Fruit fly (Drosophila melanogaster): ENCODE measurements around the gene LManIV.

Gene LManIV

dm6 chr2L:8772244-8772643 is at the start of gene LManIV:
LManIV (minus strand) TSS chr2L:8772344.
- no peak for TF ChIP-seq psq (optimal IDR thresholded peaks at IDR 0.05)
- TF ChIP-seq Myc (optimal IDR thresholded peaks at IDR 0.05): no peak
- no peak for TF ChIP-seq h (optimal IDR thresholded peaks at IDR 0.05)
- TF ChIP-seq Sin3A (optimal IDR thresholded peaks at IDR 0.05): no peak
- no peak for TF ChIP-seq ttk (optimal IDR thresholded peaks at IDR 0.05)
- TF ChIP-seq insv (optimal IDR thresholded peaks at IDR 0.05): no peak

dm6 chr2L:8820539-8820938 is 48.4 kb upstream of the LManIV start:
- TF ChIP-seq Myc (optimal IDR thresholded peaks at IDR 0.05): no peak
- no peak for TF ChIP-seq h (optimal IDR thresholded peaks at IDR 0.05)
- TF ChIP-seq Sin3A (optimal IDR thresholded peaks at IDR 0.05): no peak
- no peak for TF ChIP-seq ttk (optimal IDR thresholded peaks at IDR 0.05)
- TF ChIP-seq insv (optimal IDR thresholded peaks at IDR 0.05): no peak
- no peak for TF ChIP-seq psq (optimal IDR thresholded peaks at IDR 0.05)

DNA sequence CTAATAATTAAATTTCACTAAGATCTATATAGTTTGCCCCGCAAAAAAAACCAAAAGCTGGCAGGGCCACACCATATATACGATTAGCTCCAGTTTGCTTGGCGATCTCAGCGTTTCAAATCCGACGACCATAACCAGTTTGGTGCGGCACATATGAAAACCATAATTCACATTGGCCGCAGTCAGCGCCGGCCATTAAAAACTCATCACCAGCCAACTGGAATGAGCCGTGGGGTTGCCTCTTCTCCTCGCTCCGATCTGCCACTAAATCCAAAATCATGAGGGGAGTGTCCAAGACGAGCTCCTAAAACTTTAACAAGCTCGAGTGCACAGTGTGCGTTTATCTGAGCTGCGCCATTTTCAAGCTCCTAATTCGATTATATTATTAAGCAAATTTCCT is 45.2 kb upstream of the LManIV start:
- TF ChIP-seq psq (optimal IDR thresholded peaks at IDR 0.05): no peak
- TF ChIP-seq insv (optimal IDR thresholded peaks at IDR 0.05): no peak
- no peak for TF ChIP-seq ttk (optimal IDR thresholded peaks at IDR 0.05)
- no peak for TF ChIP-seq Sin3A (optimal IDR thresholded peaks at IDR 0.05)
- no peak for TF ChIP-seq Myc (optimal IDR thresholded peaks at IDR 0.05)
- no peak for TF ChIP-seq h (optimal IDR thresholded peaks at IDR 0.05)

DNA sequence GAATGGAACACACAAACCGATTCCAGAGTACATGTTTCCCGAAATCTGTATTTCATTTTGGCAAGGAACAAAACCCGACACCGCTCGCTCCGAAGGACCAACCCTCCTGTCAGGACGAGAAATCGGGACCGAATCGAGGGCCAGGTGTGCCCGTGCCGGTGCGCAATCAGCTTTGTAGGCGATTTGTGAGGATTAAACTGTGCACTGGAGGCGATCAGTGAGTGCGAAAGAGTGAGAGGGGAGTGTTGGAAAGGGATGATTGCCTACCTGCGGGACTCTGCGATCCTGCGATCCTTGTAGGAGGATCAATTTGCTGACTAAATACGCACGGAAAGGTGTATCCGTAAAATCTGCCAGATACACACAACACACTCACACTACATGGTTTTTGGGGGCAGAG is 37.7 kb upstream of the LManIV start:
- TF ChIP-seq ttk (optimal IDR thresholded peaks at IDR 0.05) (no peak), Myc (optimal IDR thresholded peaks at IDR 0.05) (no peak), psq (optimal IDR thresholded peaks at IDR 0.05) (no peak), h (optimal IDR thresholded peaks at IDR 0.05) (no peak), Sin3A (optimal IDR thresholded peaks at IDR 0.05) (no peak), insv (optimal IDR thresholded peaks at IDR 0.05) (no peak)

DNA sequence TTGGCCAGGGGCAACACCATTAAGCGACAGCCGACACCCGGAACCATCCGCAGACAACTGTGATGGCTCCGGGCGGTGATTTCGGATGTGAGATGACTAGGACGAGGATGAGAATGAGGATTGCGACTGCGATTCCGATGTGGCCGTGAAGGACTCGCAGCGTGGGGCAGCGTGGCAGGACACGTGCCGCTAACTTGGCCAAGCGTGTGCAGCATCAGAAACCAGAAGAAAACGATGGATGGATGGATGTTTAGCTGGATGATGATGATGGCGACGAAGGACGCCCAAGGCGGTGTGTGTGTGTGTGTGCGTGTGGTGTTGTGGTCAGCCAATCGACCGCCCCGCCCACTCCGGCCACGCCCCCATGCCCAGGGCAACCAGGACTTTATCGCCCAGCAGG is 32.0 kb upstream of the LManIV start:
- TF ChIP-seq psq (optimal IDR thresholded peaks at IDR 0.05): no peak
- no peak for TF ChIP-seq Sin3A (optimal IDR thresholded peaks at IDR 0.05)
- no peak for TF ChIP-seq ttk (optimal IDR thresholded peaks at IDR 0.05)
- TF ChIP-seq insv (optimal IDR thresholded peaks at IDR 0.05): no peak
- no peak for TF ChIP-seq h (optimal IDR thresholded peaks at IDR 0.05)
- TF ChIP-seq Myc (optimal IDR thresholded peaks at IDR 0.05): no peak

dm6 chr2L:8799009-8799408 is 26.9 kb upstream of the LManIV start:
- TF ChIP-seq ttk (optimal IDR thresholded peaks at IDR 0.05): no peak

DNA sequence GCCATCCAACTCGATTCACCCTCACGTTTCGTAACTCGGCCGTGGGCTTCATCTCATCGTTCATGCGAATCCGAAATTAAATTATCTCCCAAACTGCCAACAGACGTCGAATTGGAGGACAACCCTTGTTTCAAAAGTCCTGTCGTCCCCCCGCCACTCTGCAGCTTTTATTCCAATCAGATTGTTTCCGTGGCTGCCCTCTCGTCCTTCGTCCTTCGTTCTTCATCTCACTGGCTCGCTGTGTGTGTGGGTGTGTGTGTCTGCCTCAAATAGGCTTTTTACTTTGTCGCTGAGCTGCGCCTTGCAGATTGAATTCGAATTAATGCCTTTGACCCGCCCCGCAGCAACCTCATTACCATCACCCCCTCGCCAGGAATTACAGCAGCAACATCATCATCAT is 22.0 kb upstream of the LManIV start:
- TF ChIP-seq Sin3A (optimal IDR thresholded peaks at IDR 0.05) (no peak), ttk (optimal IDR thresholded peaks at IDR 0.05) (no peak), Myc (optimal IDR thresholded peaks at IDR 0.05) (no peak), h (optimal IDR thresholded peaks at IDR 0.05) (no peak), psq (optimal IDR thresholded peaks at IDR 0.05) (no peak), insv (optimal IDR thresholded peaks at IDR 0.05) (no peak)

DNA sequence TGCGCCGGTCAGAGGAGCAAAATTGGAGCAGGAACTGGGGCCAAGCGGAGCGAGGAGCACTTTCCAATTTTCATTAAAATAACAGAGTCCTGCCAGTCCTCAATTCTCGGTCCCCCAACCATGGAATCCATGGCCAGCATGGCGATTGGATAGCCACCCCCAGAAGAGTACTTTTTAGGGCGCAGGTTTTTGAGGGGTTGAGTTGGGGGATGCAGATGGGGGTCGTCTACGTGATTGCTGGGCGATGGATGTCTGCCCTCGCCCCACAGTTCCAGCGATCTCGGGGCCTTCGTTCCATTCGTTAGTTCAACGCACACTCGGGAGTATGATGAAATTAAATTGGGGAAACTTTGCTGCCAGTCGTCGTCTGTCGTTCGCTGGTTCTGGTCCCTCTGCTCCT is 19.6 kb upstream of the LManIV start:
- TF ChIP-seq Sin3A (optimal IDR thresholded peaks at IDR 0.05): no peak
- no peak for TF ChIP-seq h (optimal IDR thresholded peaks at IDR 0.05)
- no peak for TF ChIP-seq insv (optimal IDR thresholded peaks at IDR 0.05)
- TF ChIP-seq Myc (optimal IDR thresholded peaks at IDR 0.05): no peak
- TF ChIP-seq ttk (optimal IDR thresholded peaks at IDR 0.05): no peak
- no peak for TF ChIP-seq psq (optimal IDR thresholded peaks at IDR 0.05)

- TF ChIP-seq h (optimal IDR thresholded peaks at IDR 0.05) (no peak), insv (optimal IDR thresholded peaks at IDR 0.05) (no peak), Sin3A (optimal IDR thresholded peaks at IDR 0.05) (no peak), psq (optimal IDR thresholded peaks at IDR 0.05) (no peak), ttk (optimal IDR thresholded peaks at IDR 0.05) (no peak), Myc (optimal IDR thresholded peaks at IDR 0.05) (no peak)
Measured at dm6 chr2L:8787575-8787974, 15.4 kb upstream of the LManIV start.

DNA sequence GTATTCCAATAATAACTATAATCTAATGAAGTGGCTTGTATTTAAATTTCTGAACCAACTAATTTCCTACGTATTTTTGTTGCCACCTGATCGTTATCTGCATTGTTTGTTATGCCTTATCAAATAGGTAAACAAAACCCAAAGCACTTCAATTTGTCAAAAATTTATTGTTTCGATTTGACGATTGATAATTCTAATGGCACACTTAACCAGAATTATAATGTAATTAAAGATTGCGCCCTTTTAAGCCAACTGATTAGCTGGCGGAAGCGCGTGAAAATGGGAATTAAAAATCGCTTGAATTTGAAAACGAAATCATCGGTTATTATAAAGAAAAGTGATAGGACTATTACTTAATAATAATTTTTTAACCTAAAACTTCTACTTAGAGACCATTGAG is 12.6 kb upstream of the LManIV start:
- no peak for TF ChIP-seq Sin3A (optimal IDR thresholded peaks at IDR 0.05)
- no peak for TF ChIP-seq Myc (optimal IDR thresholded peaks at IDR 0.05)
- no peak for TF ChIP-seq ttk (optimal IDR thresholded peaks at IDR 0.05)
- TF ChIP-seq insv (optimal IDR thresholded peaks at IDR 0.05): no peak
- TF ChIP-seq psq (optimal IDR thresholded peaks at IDR 0.05): no peak
- TF ChIP-seq h (optimal IDR thresholded peaks at IDR 0.05): no peak

DNA sequence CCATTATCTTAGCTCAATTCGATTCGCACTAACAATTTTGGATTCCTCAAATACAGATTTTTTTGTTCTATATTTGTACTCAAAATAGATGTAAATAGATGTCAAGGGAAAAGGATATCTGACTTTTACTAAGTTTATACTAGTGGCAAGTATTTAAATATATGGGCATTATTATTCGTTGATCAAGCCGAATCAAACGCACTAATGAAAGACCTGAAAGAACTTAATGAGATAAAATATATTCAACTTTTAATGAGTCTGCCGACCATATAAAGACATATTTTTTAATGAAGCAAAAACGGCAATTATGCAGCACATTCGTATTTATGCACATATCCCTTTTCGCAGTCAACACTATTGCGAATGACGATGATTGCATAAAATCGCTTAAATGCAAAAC is 10.3 kb upstream of the LManIV start, which contains the start of gene CG42710:
Gene CG42710, minus strand, starts transcription at position 101 of the 400 bp plus-strand sequence.
- TF ChIP-seq psq (optimal IDR thresholded peaks at IDR 0.05) (no peak), Myc (optimal IDR thresholded peaks at IDR 0.05) (no peak), insv (optimal IDR thresholded peaks at IDR 0.05) (no peak), ttk (optimal IDR thresholded peaks at IDR 0.05) (no peak), Sin3A (optimal IDR thresholded peaks at IDR 0.05) (no peak)

DNA sequence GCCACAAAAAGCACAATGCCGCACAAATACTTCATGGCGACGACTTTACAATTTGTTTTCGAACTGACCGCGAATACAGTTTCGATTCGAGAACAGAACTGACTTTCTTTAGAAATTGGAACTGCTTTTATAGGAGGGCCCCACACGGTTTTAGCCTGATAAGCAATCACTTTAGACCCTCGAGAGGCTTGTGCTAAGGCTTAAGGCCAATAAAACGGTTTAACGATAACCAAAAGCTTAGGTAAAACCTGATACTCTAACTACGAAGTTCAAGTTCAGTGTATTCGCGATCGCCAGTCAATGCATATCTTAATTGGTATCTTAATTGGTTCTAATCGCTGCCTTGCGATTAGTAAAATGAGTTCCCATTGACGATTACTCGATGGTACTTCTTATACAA is 9.0 kb upstream of the LManIV start, which contains the start of gene LManVI:
Gene LManVI, minus strand, starts transcription at position 101 of the 400 bp plus-strand sequence.
- TF ChIP-seq insv (optimal IDR thresholded peaks at IDR 0.05) (no peak), psq (optimal IDR thresholded peaks at IDR 0.05) (no peak), Sin3A (optimal IDR thresholded peaks at IDR 0.05) (no peak), h (optimal IDR thresholded peaks at IDR 0.05) (no peak), ttk (optimal IDR thresholded peaks at IDR 0.05) (no peak), Myc (optimal IDR thresholded peaks at IDR 0.05) (no peak)

dm6 chr2L:8776163-8776562 is 4.0 kb upstream of the LManIV start, which contains the start of gene LManV:
LManV (minus strand) TSS chr2L:8776263.
- TF ChIP-seq Myc (optimal IDR thresholded peaks at IDR 0.05): no peak
- TF ChIP-seq insv (optimal IDR thresholded peaks at IDR 0.05): no peak
- no peak for TF ChIP-seq psq (optimal IDR thresholded peaks at IDR 0.05)
